Fruit fly (Drosophila melanogaster): ENCODE results near the gene mor.

Gene mor

DNA sequence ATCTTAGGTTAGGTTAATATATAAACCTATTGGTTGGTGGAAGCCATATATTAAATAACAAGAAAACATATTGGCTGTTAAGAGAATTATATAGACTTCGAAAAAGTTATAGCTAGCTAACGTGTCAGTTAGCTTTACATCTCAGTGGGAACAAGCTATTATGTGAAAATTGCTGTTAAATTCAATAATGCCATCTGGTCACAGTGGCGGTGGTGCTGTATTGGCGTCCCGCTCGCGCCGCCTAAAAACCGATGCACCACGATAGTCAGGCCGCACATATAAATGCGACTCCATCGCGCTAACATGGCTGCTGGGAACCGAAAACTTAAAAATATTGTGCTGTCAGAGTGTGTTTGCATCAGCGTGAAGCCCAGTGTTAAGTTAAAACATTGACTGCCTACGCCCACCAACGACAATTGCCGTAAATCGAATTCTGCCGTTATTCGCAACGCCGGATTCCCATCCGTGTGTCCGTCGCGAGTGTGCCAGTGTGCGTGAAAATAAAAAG lies 320 bp upstream of the mor start, which contains the start of gene Hel89B (continued):
- TF ChIP-seq CG10565 (GFP tag; optimal IDR thresholded peaks at IDR 0.05), result peak; percentile 6
- TF ChIP-seq CG3407 (GFP tag; optimal IDR thresholded peaks at IDR 0.05), result peak; percentile 2
- TF ChIP-seq corto (GFP tag; optimal IDR thresholded peaks at IDR 0.05), result no peak
- TF ChIP-seq Med (GFP tag), result peak; percentile 69
- peak; percentile 66 for TF ChIP-seq NfI (GFP tag; optimal IDR thresholded peaks at IDR 0.05)
- TF ChIP-seq pho (GFP tag; optimal IDR thresholded peaks at IDR 0.05), result peak; percentile 76
- TF ChIP-seq jing (GFP tag; optimal IDR thresholded peaks at IDR 0.05), result peak; percentile 29
- peak; percentile 12 for TF ChIP-seq CG18599 (GFP tag; optimal IDR thresholded peaks at IDR 0.05)
- peak; percentile 57 for TF ChIP-seq pnt (GFP tag; optimal IDR thresholded peaks at IDR 0.05)
- TF ChIP-seq CG18764 (GFP tag; optimal IDR thresholded peaks at IDR 0.05), result peak; percentile 51
- TF ChIP-seq ems (GFP tag; optimal IDR thresholded peaks at IDR 0.05), result peak; percentile 53
- TF ChIP-seq CG17802 (tag; optimal IDR thresholded peaks at IDR 0.05), result peak; percentile 90
- no peak for TF ChIP-seq schlank (tag; optimal IDR thresholded peaks at IDR 0.05)
- TF ChIP-seq CG8924 (tag; optimal IDR thresholded peaks at IDR 0.05), result peak; percentile 60
- peak; percentile 34 for TF ChIP-seq CG8089 (GFP tag; optimal IDR thresholded peaks at IDR 0.05)
- no peak for TF ChIP-seq CG43689 (GFP tag; IDR thresholded peaks at IDR 0.05)
- no peak for TF ChIP-seq CG12071 (GFP tag; optimal IDR thresholded peaks at IDR 0.05)
- peak; percentile 16 for TF ChIP-seq CG4854 (GFP tag; optimal IDR thresholded peaks at IDR 0.05)
- no peak for TF ChIP-seq CG7963 (GFP tag; IDR thresholded peaks at IDR 0.05; ENCODE audit: partially characterized antibody)
- no peak for TF ChIP-seq D (optimal IDR thresholded peaks at IDR 0.05)
- TF ChIP-seq D (GFP tag; optimal IDR thresholded peaks at IDR 0.05), result no peak
- TF ChIP-seq CG17359 (tag; optimal IDR thresholded peaks at IDR 0.05), result peak; percentile 52
- peak; percentile 88 for TF ChIP-seq phol (tag; optimal IDR thresholded peaks at IDR 0.05)
- peak; percentile 76 for TF ChIP-seq CG8944 (GFP tag; optimal IDR thresholded peaks at IDR 0.05)
- peak; percentile 46 for TF ChIP-seq Meics (GFP tag; optimal IDR thresholded peaks at IDR 0.05)
- TF ChIP-seq CG3838 (GFP tag; optimal IDR thresholded peaks at IDR 0.05), result peak; percentile 57
- no peak for TF ChIP-seq CG1792 (GFP tag; optimal IDR thresholded peaks at IDR 0.05)
- TF ChIP-seq Oaz (GFP tag; IDR thresholded peaks at IDR 0.05), result no peak
- no peak for TF ChIP-seq odd (GFP tag; optimal IDR thresholded peaks at IDR 0.05)
- TF ChIP-seq CG10959 (GFP tag; IDR thresholded peaks at IDR 0.05), result no peak
- peak; percentile 55 for TF ChIP-seq CG9876 (GFP tag; optimal IDR thresholded peaks at IDR 0.05)
- TF ChIP-seq CG14965 (GFP tag; optimal IDR thresholded peaks at IDR 0.05; ENCODE audit: borderline replicate concordance), result no peak
- TF ChIP-seq CG7987 (GFP tag; optimal IDR thresholded peaks at IDR 0.05), result no peak
- TF ChIP-seq CG7357 (GFP tag; IDR thresholded peaks at IDR 0.05), result peak; percentile 100
- peak; percentile 84 for TF ChIP-seq CG12659 (GFP tag; optimal IDR thresholded peaks at IDR 0.05)
- no peak for TF ChIP-seq CG3726 (GFP tag; IDR thresholded peaks at IDR 0.05)
- no peak for TF ChIP-seq CG2129 (GFP tag; IDR thresholded peaks at IDR 0.05; ENCODE audit: partially characterized antibody)
- peak; percentile 68 for TF ChIP-seq tio (GFP tag; optimal IDR thresholded peaks at IDR 0.05)
- peak; percentile 76 for TF ChIP-seq jumu (GFP tag; optimal IDR thresholded peaks at IDR 0.05)
- TF ChIP-seq CG8290 (GFP tag; optimal IDR thresholded peaks at IDR 0.05), result peak; percentile 29
- peak in 1 of 2 experiments; percentile 33 for TF ChIP-seq CG8290 (tag; optimal IDR thresholded peaks at IDR 0.05)
- TF ChIP-seq dmrt11E (tag; optimal IDR thresholded peaks at IDR 0.05), result peak; percentile 70
- no peak for TF ChIP-seq lov (optimal IDR thresholded peaks at IDR 0.05)
- TF ChIP-seq lov (GFP tag; IDR thresholded peaks at IDR 0.05), result no peak
- peak; percentile 96 for TF ChIP-seq CG30020 (tag; optimal IDR thresholded peaks at IDR 0.05)
- peak; percentile 79 for TF ChIP-seq CG30403 (GFP tag; optimal IDR thresholded peaks at IDR 0.05)
- TF ChIP-seq NC2β (GFP tag; optimal IDR thresholded peaks at IDR 0.05), result peak; percentile 61
- TF ChIP-seq CG1603 (tag; optimal IDR thresholded peaks at IDR 0.05), result peak; percentile 76
- TF ChIP-seq CkIIα-i1 (GFP tag; IDR thresholded peaks at IDR 0.05), result no peak
- peak; percentile 62 for TF ChIP-seq CG12942 (GFP tag; optimal IDR thresholded peaks at IDR 0.05)
- TF ChIP-seq kay (GFP tag; optimal IDR thresholded peaks at IDR 0.05), result peak; percentile 22

All from whole organism, embryonic.